Fruit fly (Drosophila melanogaster): ENCODE results near the gene CG8944.

DNA sequence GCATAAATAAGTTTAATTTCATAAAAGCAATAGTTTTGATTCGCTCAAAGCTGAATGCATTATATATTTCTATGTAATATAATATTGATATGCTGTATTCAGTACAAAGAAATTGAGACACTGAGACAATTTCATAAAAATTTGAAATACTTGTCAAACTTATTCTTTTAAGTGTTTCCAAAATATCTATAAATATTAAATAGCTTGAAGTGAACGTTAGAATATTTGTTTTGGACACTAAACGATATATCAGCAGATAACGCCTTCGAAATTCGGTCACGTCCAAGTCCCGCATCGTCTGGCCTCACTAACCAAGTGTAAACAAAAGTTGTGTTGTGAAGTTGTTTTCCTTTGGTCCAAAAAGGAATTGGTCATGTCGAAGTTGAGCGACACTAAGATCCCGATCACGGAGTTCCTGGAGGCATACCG, 35.3 kb downstream of the CG8944 start:
- TF ChIP-seq toe (GFP tag; optimal IDR thresholded peaks at IDR 0.05), result no peak
- TF ChIP-seq ovo (GFP tag; optimal IDR thresholded peaks at IDR 0.05), result no peak
- no peak for TF ChIP-seq tj (GFP tag; optimal IDR thresholded peaks at IDR 0.05)
- no peak for TF ChIP-seq Crg-1 (GFP tag; optimal IDR thresholded peaks at IDR 0.05)
- TF ChIP-seq CG14711 (tag; optimal IDR thresholded peaks at IDR 0.05), result no peak
- TF ChIP-seq CG33017 (tag; optimal IDR thresholded peaks at IDR 0.05), result no peak
- TF ChIP-seq Clk (GFP tag; optimal IDR thresholded peaks at IDR 0.05), result no peak
- TF ChIP-seq kay (GFP tag; ENCODE audit: borderline replicate concordance), result no peak
- no peak for TF ChIP-seq CG7045 (GFP tag; optimal IDR thresholded peaks at IDR 0.05)
- TF ChIP-seq pad (GFP tag; optimal IDR thresholded peaks at IDR 0.05), result no peak
- TF ChIP-seq CG7101 (tag; optimal IDR thresholded peaks at IDR 0.05), result no peak
- no peak for TF ChIP-seq CG1620 (GFP tag; optimal IDR thresholded peaks at IDR 0.05)
- no peak for TF ChIP-seq cnc (optimal IDR thresholded peaks at IDR 0.05)
- TF ChIP-seq cic (GFP tag; optimal IDR thresholded peaks at IDR 0.05), result no peak

All from whole organism, adult.